Worm (Caenorhabditis elegans) whole organism, L4 larva: ENCODE results near the gene B0563.1.

Experiments used
- R02D3.7 ChIP-seq: fragments of 150-350 bp; sonication (generic microtip); optimal IDR thresholded peaks from 3 replicates; lab custom pipeline; 2014; ENCODE audit warnings: missing biosample characterization, missing genetic modification characterization
- ama-1 ChIP-seq: fragments of 150-350 bp; optimal IDR thresholded peaks from 2 replicates; lab custom pipeline; 2014; ENCODE audit warnings: inconsistent platforms, mixed read lengths
- ces-1 ChIP-seq: fragments of 150-350 bp; sonication (generic microtip); optimal IDR thresholded peaks from 4 replicates; lab custom pipeline; 2014; ENCODE audit warnings: missing biosample characterization, missing genetic modification reagents, missing genetic modification characterization
- cey-2 ChIP-seq: sonication (generic microtip); optimal IDR thresholded peaks from 3 replicates; lab custom pipeline; 2017; ENCODE audit warnings: missing genetic modification characterization, mild to moderate bottlenecking, missing compliant biosample characterization, antibody characterized with exemption, borderline replicate concordance; ENCODE audit not compliant: insufficient read depth
- egl-43 ChIP-seq: fragments of 200-800 bp; sonication (Bioruptor generic); IDR thresholded peaks from 2 replicates; pipeline ENCODE4 v1.3.6; 2022; ENCODE audit warnings: missing genetic modification reagents, missing genetic modification characterization, missing compliant biosample characterization
- fos-1 ChIP-seq: fragments of 150-350 bp; optimal IDR thresholded peaks from 2 replicates; lab custom pipeline; 2014; ENCODE audit warnings: missing biosample characterization, missing genetic modification characterization
- hlh-30 ChIP-seq: sonication (generic microtip); optimal IDR thresholded peaks from 2 replicates; lab custom pipeline; 2017; ENCODE audit warnings: antibody characterized with exemption, mild to moderate bottlenecking, missing genetic modification characterization, missing compliant biosample characterization; ENCODE audit not compliant: insufficient read depth
- mdl-1 ChIP-seq, 2 experiments: fragments of 150-350 bp in 1 of 2; sonication (generic microtip) in 1 of 2; optimal IDR thresholded peaks; 2 replicates each; lab custom pipeline; 2014 to 2017; ENCODE audit warnings: missing biosample characterization in 2 of 2, missing genetic modification characterization in 2 of 2
- nhr-76 ChIP-seq: fragments of 150-350 bp; optimal IDR thresholded peaks from 2 replicates; lab custom pipeline; 2014; ENCODE audit warnings: missing biosample characterization, missing genetic modification characterization
- pha-4 ChIP-seq, 2 experiments: fragments of 150-350 bp in 1 of 2; fragments of 200-800 bp in 1 of 2; sonication (Bioruptor generic) in 1 of 2; IDR thresholded peaks in 1 of 2; optimal IDR thresholded peaks in 1 of 2; 2 replicates each; pipeline versions ENCODE4 v1.3.6 to Lab custom; 2014 to 2022; ENCODE audit warnings: missing genetic modification characterization in 2 of 2, missing genetic modification reagents in 2 of 2, missing biosample characterization in 1 of 2, missing compliant biosample characterization in 1 of 2
- saeg-2 ChIP-seq: fragments of 200-800 bp; sonication (Bioruptor generic); IDR thresholded peaks from 2 replicates; pipeline ENCODE4 v1.3.6; 2022; ENCODE audit warnings: missing genetic modification reagents, missing genetic modification characterization, missing compliant biosample characterization
- skn-1 ChIP-seq: fragments of 150-350 bp; optimal IDR thresholded peaks from 2 replicates; lab custom pipeline; 2014; ENCODE audit warnings: missing biosample characterization, missing genetic modification characterization
- unc-62 ChIP-seq, 3 experiments: fragments of 150-350 bp in 1 of 3; sonication (generic microtip); optimal IDR thresholded peaks in 2 of 3; peaks in 1 of 3; 1 replicate in 1 of 3; 2 replicates in 2 of 3; lab custom pipeline; 2014 to 2017; ENCODE audit warnings: missing biosample characterization in 3 of 3, missing genetic modification characterization in 3 of 3, missing genetic modification reagents in 3 of 3, missing genotype in 1 of 3
- zag-1 ChIP-seq: fragments of 150-350 bp; optimal IDR thresholded peaks from 2 replicates; lab custom pipeline; 2014; ENCODE audit warnings: missing biosample characterization, missing genetic modification characterization

DNA sequence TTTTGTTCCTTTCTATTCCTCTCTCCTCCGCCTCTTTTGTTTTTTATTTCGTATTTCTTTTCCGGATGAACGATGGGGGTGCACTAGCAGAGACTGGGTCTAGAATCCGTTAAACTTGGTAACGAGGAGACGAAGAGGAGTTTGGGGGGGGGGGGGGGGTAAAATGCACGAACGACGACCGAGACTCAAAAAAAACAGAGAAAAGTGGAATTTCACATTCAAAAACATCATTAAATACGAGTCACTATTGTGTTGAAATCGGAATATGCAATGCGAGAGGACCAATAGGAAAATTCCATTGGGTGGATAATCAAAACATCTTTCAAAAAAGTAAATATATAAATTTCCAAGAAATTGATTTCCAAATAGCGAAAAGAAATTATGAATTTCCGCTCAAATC is 17.1 kb upstream of the B0563.1 start, which contains the start of gene B0563.7:
- TF ChIP-seq R02D3.7 (tag; lab: Kevin White, UChicago) (no peak), ces-1 (GFP tag; lab: Kevin White, UChicago) (no peak), skn-1 (no peak), cey-2 (tag; lab: Kevin White, UChicago) (no peak), saeg-2 (GFP tag; lab: Robert Waterston, UW) (no peak), mdl-1 (tag; optimal IDR thresholded peaks at IDR 0.05; lab: Kevin White, UChicago) (no peak), fos-1 (tag; lab: Kevin White, UChicago) (no peak), hlh-30 (tag; lab: Kevin White, UChicago) (no peak), zag-1 (tag; lab: Kevin White, UChicago) (no peak), ama-1 (lab: Kevin White, UChicago) (no peak), unc-62 (GFP tag; optimal IDR thresholded peaks at IDR 0.05 in 1 of 2; lab: Kevin White, UChicago) (no peak), unc-62 (tag; optimal IDR thresholded peaks at IDR 0.05; lab: Kevin White, UChicago) (no peak), egl-43 (no peak), pha-4 (GFP tag; IDR thresholded peaks at IDR 0.05; lab: Robert Waterston, UW) (no peak), pha-4 (tag; optimal IDR thresholded peaks at IDR 0.05; lab: Kevin White, UChicago) (no peak), nhr-76 (tag; lab: Kevin White, UChicago) (no peak)
